Worm (Caenorhabditis elegans): Measurements from ENCODE around the gene C28D4.18.

Gene C28D4.18

DNA sequence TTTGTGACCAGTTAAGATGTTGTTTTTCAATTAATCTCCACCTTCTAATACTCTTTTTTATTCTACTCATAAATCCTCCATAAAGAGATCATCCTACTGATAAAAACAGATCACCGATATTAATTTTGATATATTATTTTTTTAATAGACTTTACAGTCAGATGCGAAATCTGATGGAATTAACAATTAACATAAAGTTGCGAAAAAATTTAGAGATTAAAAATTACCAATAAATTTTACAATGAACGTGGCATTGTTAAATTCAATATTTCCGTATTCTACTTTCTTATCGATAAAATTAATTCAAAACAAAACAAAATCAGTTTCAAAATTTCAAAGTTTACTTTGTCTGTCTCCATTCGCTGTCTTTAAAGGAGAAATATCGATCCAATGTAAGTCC is 12.3 kb upstream of the C28D4.18 start, which contains the start of gene K01H12.4:
TSS of gene K01H12.4 (plus strand) at position 301 of the 400 bp plus-strand sequence.
- no peak for TF ChIP-seq zag-1 (tag; optimal IDR thresholded peaks at IDR 0.05)
- TF ChIP-seq sma-3 (GFP tag; optimal IDR thresholded peaks at IDR 0.05) = no peak
- TF ChIP-seq unc-62 (GFP tag; optimal IDR thresholded peaks at IDR 0.05) = no peak
- no peak for TF ChIP-seq ama-1 (optimal IDR thresholded peaks at IDR 0.05)
- TF ChIP-seq ceh-16 (tag; optimal IDR thresholded peaks at IDR 0.05) = no peak
- no peak for TF ChIP-seq alr-1 (tag; optimal IDR thresholded peaks at IDR 0.05)
- TF ChIP-seq sma-9 (GFP tag; optimal IDR thresholded peaks at IDR 0.05) = no peak
- no peak for TF ChIP-seq sma-9 (tag; optimal IDR thresholded peaks at IDR 0.05)
- no peak for TF ChIP-seq nhr-237 (tag; optimal IDR thresholded peaks at IDR 0.05)
- TF ChIP-seq F13H6.1 (tag; optimal IDR thresholded peaks at IDR 0.05) = no peak
- no peak for TF ChIP-seq R02D3.7 (tag; optimal IDR thresholded peaks at IDR 0.05)

DNA sequence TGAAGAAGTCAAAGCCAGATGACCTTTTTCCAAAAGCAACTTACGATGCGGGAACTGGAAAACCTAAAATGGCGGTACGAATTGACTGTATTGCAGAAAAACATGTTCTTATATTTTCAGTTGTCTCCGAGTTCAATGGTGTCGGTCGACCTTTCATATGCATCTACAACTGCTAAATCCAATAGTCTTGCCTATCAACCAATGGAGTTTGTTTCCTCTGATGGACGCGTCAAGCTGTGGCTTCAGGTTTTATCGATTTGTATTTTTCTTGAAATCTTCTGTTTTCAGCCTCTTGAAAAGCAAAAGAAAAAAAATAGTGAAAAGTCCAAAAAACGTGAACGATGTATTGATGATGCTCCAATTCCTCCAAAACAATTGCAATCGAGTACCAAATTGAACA is 10.8 kb upstream of the C28D4.18 start:
- no peak for TF ChIP-seq dmd-4 (tag; optimal IDR thresholded peaks at IDR 0.05)
- no peak for TF ChIP-seq nhr-11 (tag; optimal IDR thresholded peaks at IDR 0.05)
- no peak for TF ChIP-seq mab-5 (tag; optimal IDR thresholded peaks at IDR 0.05)
- no peak for TF ChIP-seq nhr-12 (tag; optimal IDR thresholded peaks at IDR 0.05)
- no peak for TF ChIP-seq peb-1 (tag; optimal IDR thresholded peaks at IDR 0.05)
- no peak for TF ChIP-seq mdl-1 (tag; optimal IDR thresholded peaks at IDR 0.05)
- no peak for TF ChIP-seq nhr-10 (tag; optimal IDR thresholded peaks at IDR 0.05)
- no peak for TF ChIP-seq crh-2 (tag; optimal IDR thresholded peaks at IDR 0.05)

DNA sequence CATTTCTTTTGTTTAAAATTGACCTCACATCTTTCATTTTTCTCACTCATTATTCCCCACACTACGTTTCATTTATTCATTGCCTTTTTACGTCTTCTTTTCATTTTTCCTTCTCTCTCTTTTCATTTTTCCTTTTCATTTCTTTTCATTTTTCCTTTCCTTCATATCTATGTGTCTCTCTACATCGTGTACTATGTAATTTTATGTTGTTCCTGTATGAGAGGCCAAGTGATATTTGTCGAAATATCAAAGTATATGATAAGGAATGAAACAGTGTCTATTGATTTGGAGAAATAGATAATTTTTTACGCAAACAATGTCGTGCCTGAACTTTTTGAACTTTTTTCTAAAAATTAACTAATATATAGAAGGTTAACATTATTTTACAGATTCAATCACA is 8.6 kb upstream of the C28D4.18 start:
- TF ChIP-seq unc-39 (tag; optimal IDR thresholded peaks at IDR 0.05) = no peak
- TF ChIP-seq lin-39 (tag; optimal IDR thresholded peaks at IDR 0.05) = no peak
- no peak for TF ChIP-seq unc-62 (GFP tag; optimal IDR thresholded peaks at IDR 0.05)
- TF ChIP-seq lin-13 (GFP tag; optimal IDR thresholded peaks at IDR 0.05) = no peak
- no peak for TF ChIP-seq nhr-237 (tag; optimal IDR thresholded peaks at IDR 0.05)
- TF ChIP-seq blmp-1 (tag; optimal IDR thresholded peaks at IDR 0.05; ENCODE audit: insufficient read depth) = peak; percentile 93
- TF ChIP-seq nhr-21 (tag; optimal IDR thresholded peaks at IDR 0.05) = peak; percentile 21
- TF ChIP-seq ztf-4 (tag; optimal IDR thresholded peaks at IDR 0.05) = no peak
- peak; percentile 24 for TF ChIP-seq sma-3 (GFP tag; optimal IDR thresholded peaks at IDR 0.05)
- peak in 1 of 2 experiments; percentile 15 for TF ChIP-seq lsy-2 (tag; optimal IDR thresholded peaks at IDR 0.05)
- TF ChIP-seq alr-1 (tag; optimal IDR thresholded peaks at IDR 0.05) = no peak
- peak; percentile 31 for TF ChIP-seq nhr-129 (tag; optimal IDR thresholded peaks at IDR 0.05)
- TF ChIP-seq sma-9 (GFP tag; optimal IDR thresholded peaks at IDR 0.05) = no peak
- no peak for TF ChIP-seq sma-9 (tag; optimal IDR thresholded peaks at IDR 0.05)
- peak; percentile 63 for TF ChIP-seq nhr-25 (tag; optimal IDR thresholded peaks at IDR 0.05)
- TF ChIP-seq elt-3 (tag; optimal IDR thresholded peaks at IDR 0.05) = no peak
- TF ChIP-seq crh-2 (tag; optimal IDR thresholded peaks at IDR 0.05) = peak; percentile 69
- no peak for TF ChIP-seq R02D3.7 (tag; optimal IDR thresholded peaks at IDR 0.05)
- peak; percentile 40 for TF ChIP-seq skn-1 (tag; optimal IDR thresholded peaks at IDR 0.05)
- TF ChIP-seq aly-2 (tag; optimal IDR thresholded peaks at IDR 0.05) = no peak
- TF ChIP-seq ztf-1 (GFP tag; conservative IDR thresholded peaks at IDR 0.05) = no peak
- TF ChIP-seq mdl-1 (tag; optimal IDR thresholded peaks at IDR 0.05) = no peak
- no peak for TF ChIP-seq ceh-16 (tag; optimal IDR thresholded peaks at IDR 0.05)
- TF ChIP-seq snpc-4 (tag; optimal IDR thresholded peaks at IDR 0.05) = peak; percentile 7
- TF ChIP-seq F13H6.1 (tag; optimal IDR thresholded peaks at IDR 0.05) = no peak
- TF ChIP-seq lin-11 (tag; optimal IDR thresholded peaks at IDR 0.05) = no peak
- TF ChIP-seq fos-1 (tag; optimal IDR thresholded peaks at IDR 0.05) = peak; percentile 92
- TF ChIP-seq C34F6.9 (tag; optimal IDR thresholded peaks at IDR 0.05) = peak; percentile 16

DNA sequence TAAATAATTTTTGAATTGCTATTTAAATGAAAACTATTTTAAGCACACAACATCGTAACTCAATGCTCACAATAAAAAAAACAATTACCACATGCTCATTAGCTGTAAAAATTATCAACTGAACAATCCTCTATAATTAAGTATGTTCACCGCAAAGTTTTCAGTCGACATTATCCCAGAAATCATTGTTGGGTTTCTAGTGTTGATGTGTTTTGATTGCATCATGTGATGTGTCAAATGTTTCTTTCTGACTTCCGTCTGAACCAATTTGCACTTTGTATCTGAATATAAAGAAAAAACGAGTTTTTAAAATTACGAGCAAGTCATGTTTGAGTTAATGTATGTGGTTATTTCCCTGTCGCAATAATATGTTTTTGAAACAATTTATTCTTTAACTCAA is 7.2 kb upstream of the C28D4.18 start:
- TF ChIP-seq sma-9 (GFP tag; optimal IDR thresholded peaks at IDR 0.05) = peak; percentile 6
- TF ChIP-seq sma-9 (tag; optimal IDR thresholded peaks at IDR 0.05) = no peak
- TF ChIP-seq ztf-1 (GFP tag; conservative IDR thresholded peaks at IDR 0.05) = no peak
- TF ChIP-seq unc-55 (GFP tag; optimal IDR thresholded peaks at IDR 0.05) = no peak
- TF ChIP-seq unc-62 (GFP tag; optimal IDR thresholded peaks at IDR 0.05) = no peak
- no peak for TF ChIP-seq fos-1 (tag; optimal IDR thresholded peaks at IDR 0.05)
- no peak for TF ChIP-seq nhr-10 (tag; optimal IDR thresholded peaks at IDR 0.05)
- no peak for TF ChIP-seq nhr-6 (tag; optimal IDR thresholded peaks at IDR 0.05)
- no peak for TF ChIP-seq nhr-237 (tag; optimal IDR thresholded peaks at IDR 0.05)
- TF ChIP-seq crh-2 (tag; optimal IDR thresholded peaks at IDR 0.05) = no peak
- peak; percentile 98 for TF ChIP-seq nhr-129 (tag; optimal IDR thresholded peaks at IDR 0.05)

Data from whole organism, L2 larva.